Worm (Caenorhabditis elegans): Measurements from ENCODE around the gene dmsr-10.

Gene dmsr-10

DNA sequence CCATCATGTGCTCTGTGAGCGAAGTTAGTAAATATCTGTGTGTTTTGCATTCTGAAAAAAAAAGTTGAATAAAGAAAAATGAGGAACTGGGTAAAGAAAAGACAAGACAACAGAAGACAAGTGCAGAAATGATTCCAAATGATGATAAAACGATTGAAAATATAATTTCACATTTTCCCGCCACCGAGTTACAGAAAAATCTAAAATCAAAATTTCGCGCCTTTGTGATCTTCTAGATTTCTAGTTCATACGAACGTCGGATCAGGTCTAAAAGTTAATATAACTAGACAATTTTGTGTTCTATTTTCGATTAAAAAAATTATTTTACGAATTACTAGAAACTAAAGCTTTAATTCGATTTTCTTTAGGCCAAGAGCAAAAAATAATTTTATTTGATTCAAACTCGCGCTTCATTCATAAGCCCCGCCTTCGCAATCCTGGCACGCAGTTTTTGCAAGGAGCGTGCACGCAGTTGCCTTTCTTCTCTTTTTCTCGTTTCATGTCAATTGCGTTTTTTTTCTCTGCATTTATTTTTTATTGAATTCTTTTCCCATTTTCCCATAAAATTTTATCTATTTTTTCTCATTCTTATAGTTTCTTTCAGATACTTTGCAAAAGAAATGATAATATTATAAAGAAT, 16.8 kb downstream of the dmsr-10 start, which contains the start of the genes spn-4 and spe-39:
TSS of gene spn-4 (minus strand) at position 51 of the 640 bp plus-strand sequence.
TSS of gene spe-39 (plus strand) at position 599 of the 640 bp plus-strand sequence.
- TF ChIP-seq W03F9.2 (tag; optimal IDR thresholded peaks at IDR 0.05), result peak; percentile 75
- TF ChIP-seq him-1 (tag; optimal IDR thresholded peaks at IDR 0.05), result peak; percentile 48
- TF ChIP-seq dao-5 (tag; optimal IDR thresholded peaks at IDR 0.05), result no peak

DNA sequence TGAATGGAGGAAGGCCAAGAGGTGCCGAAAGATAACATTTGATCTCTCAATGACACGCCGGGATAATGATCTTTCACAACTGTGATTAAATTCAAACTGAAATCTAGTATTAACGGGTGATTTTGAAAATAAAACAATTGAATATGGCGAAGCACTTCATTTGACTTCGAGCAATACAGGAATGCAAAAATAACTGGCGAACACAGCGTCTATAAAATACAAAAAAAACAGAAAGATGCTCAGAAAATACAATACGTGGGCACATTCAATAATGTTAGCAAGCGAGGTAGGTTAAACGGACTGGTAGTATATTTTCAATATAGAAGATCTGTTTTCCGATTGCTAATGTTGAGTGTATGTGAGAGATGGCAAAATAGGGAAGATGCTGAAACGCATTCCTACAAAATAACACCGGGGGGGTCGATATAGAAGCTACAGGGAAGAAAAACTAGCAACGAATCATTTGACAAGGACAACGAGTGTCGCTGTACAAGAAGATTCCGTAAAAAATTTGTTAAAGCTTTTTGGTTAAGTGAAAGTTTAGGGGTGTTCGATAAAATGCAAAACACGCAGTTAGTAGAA, 18.6 kb downstream of the dmsr-10 start:
- TF ChIP-seq dao-5 (tag; optimal IDR thresholded peaks at IDR 0.05) (no peak), him-1 (tag; optimal IDR thresholded peaks at IDR 0.05) (no peak), W03F9.2 (tag; optimal IDR thresholded peaks at IDR 0.05) (no peak)

- TF ChIP-seq him-1 (tag; optimal IDR thresholded peaks at IDR 0.05) (no peak), dao-5 (tag; optimal IDR thresholded peaks at IDR 0.05) (no peak), W03F9.2 (tag; optimal IDR thresholded peaks at IDR 0.05) (no peak)
Measured at ce11 chrV:6782260-6782659, 19.5 kb downstream of the dmsr-10 start.

DNA sequence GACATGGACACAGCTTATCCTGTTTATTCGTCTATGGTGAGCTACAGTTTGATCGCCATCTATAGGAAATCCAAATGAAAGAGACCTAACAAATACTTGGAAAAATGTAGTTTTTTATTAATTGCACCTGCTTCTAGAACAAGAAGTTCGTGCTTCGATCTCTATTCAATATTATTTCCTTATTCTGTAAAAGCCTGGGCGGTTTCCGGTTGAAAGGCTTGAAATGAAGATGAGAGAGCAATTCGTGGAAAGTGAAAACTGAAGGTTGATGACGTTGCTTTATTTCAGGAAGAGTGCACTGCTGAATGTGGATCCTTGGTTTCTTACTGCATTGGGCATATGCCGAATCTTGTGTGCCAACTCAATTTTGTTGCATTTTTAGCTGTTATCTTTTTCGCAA, 21.1 kb downstream of the dmsr-10 start:
- TF ChIP-seq dao-5 (tag; optimal IDR thresholded peaks at IDR 0.05) (no peak), W03F9.2 (tag; optimal IDR thresholded peaks at IDR 0.05) (no peak), him-1 (tag; optimal IDR thresholded peaks at IDR 0.05) (no peak)

DNA sequence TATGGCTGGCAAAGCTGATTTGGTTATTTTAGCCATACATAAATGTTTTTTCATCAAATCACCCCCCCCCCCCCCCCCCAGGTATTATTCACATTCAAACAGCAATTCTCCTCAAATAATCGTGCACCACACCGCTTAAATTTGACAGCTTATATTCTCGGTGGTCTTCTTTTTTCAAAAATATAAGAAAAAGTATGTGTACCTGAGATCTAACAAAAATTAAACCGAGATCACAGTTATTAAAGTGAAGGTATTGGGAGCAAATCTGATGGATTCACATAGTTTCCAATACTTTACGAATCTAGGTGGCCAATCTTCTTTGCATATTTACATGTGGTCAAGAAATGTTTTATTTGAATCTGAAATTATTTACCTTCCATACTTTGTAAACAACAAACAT, 21.6 kb downstream of the dmsr-10 start, which contains the start of gene ZC404.15:
TSS of gene ZC404.15 (plus strand) at position 301 of the 400 bp plus-strand sequence.
- TF ChIP-seq W03F9.2 (tag; optimal IDR thresholded peaks at IDR 0.05), result no peak
- TF ChIP-seq dao-5 (tag; optimal IDR thresholded peaks at IDR 0.05), result no peak
- no peak for TF ChIP-seq him-1 (tag; optimal IDR thresholded peaks at IDR 0.05)

DNA sequence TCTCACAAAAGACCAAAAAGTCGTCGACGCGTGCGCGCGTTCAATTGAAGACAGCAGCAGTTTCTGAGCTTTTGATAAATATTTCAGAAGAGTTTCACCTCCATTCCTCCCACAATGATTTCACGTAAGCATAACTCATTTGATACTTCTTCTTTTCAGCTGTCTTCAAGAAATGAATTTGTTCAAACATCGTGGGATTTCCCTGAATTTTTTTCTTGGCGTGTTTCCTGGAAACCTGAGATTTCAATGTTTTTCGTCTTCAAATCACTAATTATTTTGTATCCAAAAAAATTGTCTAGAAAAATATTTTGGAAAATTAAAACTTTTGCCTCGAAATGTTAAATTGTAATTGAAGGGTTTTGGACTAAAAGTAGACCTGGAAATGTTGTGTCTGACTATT, 23.3 kb downstream of the dmsr-10 start:
- TF ChIP-seq dao-5 (tag; optimal IDR thresholded peaks at IDR 0.05), result no peak
- TF ChIP-seq W03F9.2 (tag; optimal IDR thresholded peaks at IDR 0.05), result no peak
- TF ChIP-seq him-1 (tag; optimal IDR thresholded peaks at IDR 0.05), result no peak

DNA sequence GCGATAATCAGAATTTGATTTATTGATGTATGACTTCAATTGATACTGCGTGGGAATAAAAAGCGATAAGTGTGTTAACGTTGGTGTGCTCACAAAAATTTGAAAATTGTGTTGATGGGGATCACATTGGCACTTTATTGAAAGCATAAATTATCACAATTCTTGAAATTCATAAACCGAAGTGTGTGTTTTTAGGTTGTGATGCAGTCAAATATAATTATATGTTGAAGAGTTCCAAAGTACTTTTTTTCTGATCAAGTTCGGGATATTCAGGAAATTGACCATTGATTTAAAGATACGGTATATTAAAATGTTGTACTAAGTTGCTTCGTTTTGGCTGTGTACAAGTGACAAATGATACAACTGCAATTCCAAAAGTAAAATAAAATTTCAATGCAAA, 26.0 kb downstream of the dmsr-10 start, which contains the start of gene srh-28:
TSS of gene srh-28 (minus strand) at position 101 of the 400 bp plus-strand sequence.
- no peak for TF ChIP-seq W03F9.2 (tag; optimal IDR thresholded peaks at IDR 0.05)
- TF ChIP-seq dao-5 (tag; optimal IDR thresholded peaks at IDR 0.05), result no peak
- TF ChIP-seq him-1 (tag; optimal IDR thresholded peaks at IDR 0.05), result no peak

DNA sequence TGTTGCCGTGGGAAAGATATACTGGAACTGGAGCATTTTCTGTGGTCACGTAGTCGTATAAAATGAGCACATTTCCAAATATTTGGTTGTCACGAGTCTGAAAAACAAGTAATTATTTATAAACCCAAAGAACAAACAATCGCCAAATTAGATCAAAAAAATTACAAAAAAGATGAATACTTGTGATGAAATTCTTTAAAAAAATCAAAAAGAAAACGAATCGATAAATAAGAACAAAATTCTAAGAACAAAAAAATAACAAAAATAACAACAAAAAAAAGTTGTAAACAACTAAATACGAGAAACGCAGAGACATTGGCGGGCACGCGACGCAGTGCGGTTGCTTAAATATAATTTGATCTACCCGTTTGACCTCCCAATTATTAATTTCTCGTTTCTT, 28.0 kb downstream of the dmsr-10 start, which contains the start of gene ZC404.16:
TSS of gene ZC404.16 (minus strand) at position 101 of the 400 bp plus-strand sequence.
- TF ChIP-seq W03F9.2 (tag; optimal IDR thresholded peaks at IDR 0.05) (no peak), dao-5 (tag; optimal IDR thresholded peaks at IDR 0.05) (no peak), him-1 (tag; optimal IDR thresholded peaks at IDR 0.05) (no peak)

DNA sequence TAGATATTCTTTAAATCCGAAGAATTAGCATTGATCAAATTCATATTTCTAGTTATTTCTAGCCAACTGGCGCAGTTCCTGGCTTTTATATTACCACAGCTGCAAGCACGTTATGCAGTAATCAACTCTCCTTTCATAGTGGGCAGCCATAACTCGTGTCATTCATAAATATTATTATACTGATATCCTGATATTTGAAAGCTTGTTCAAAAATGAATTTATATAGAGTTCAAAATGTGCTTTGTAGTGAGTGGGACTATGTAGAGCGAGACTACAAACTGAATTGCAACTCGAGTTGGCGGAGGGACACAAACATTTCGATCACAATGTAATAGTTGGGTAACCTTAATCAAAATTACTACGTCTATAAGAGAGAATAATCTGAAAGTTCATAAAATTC, 30.1 kb downstream of the dmsr-10 start, which contains the start of gene srh-30:
TSS of gene srh-30 (minus strand) at position 101 of the 400 bp plus-strand sequence.
- no peak for TF ChIP-seq dao-5 (tag; optimal IDR thresholded peaks at IDR 0.05)
- TF ChIP-seq him-1 (tag; optimal IDR thresholded peaks at IDR 0.05), result no peak
- TF ChIP-seq W03F9.2 (tag; optimal IDR thresholded peaks at IDR 0.05), result no peak

ce11 chrV:6769440-6769839, 32.3 kb downstream of the dmsr-10 start:
- TF ChIP-seq him-1 (tag; optimal IDR thresholded peaks at IDR 0.05) (no peak), W03F9.2 (tag; optimal IDR thresholded peaks at IDR 0.05) (no peak), dao-5 (tag; optimal IDR thresholded peaks at IDR 0.05) (no peak)

ce11 chrV:6768452-6768929, 33.3 kb downstream of the dmsr-10 start, which contains the start of the genes T25F10.1 and clik-1:
TSS of gene T25F10.1 (plus strand) at chrV:6768502.
TSS of gene clik-1 (minus strand) at chrV:6768732.
- no peak for TF ChIP-seq dao-5 (tag; optimal IDR thresholded peaks at IDR 0.05)
- TF ChIP-seq him-1 (tag; optimal IDR thresholded peaks at IDR 0.05), result no peak
- TF ChIP-seq W03F9.2 (tag; optimal IDR thresholded peaks at IDR 0.05), result no peak

ce11 chrV:6767576-6767975, 34.2 kb downstream of the dmsr-10 start:
- TF ChIP-seq him-1 (tag; optimal IDR thresholded peaks at IDR 0.05) (no peak), dao-5 (tag; optimal IDR thresholded peaks at IDR 0.05) (no peak), W03F9.2 (tag; optimal IDR thresholded peaks at IDR 0.05) (no peak)

ce11 chrV:6764972-6765371, 36.8 kb downstream of the dmsr-10 start, which contains the start of gene bbs-8:
TSS of gene bbs-8 (minus strand) at chrV:6765072.
- TF ChIP-seq W03F9.2 (tag; optimal IDR thresholded peaks at IDR 0.05), result no peak
- TF ChIP-seq him-1 (tag; optimal IDR thresholded peaks at IDR 0.05), result no peak
- no peak for TF ChIP-seq dao-5 (tag; optimal IDR thresholded peaks at IDR 0.05)

- TF ChIP-seq dao-5 (tag; optimal IDR thresholded peaks at IDR 0.05) (no peak), W03F9.2 (tag; optimal IDR thresholded peaks at IDR 0.05) (no peak), him-1 (tag; optimal IDR thresholded peaks at IDR 0.05) (no peak)
Measured at ce11 chrV:6762361-6762760, 39.4 kb downstream of the dmsr-10 start, which contains the start of gene T25F10.4. TSS of gene T25F10.4 (minus strand) at chrV:6762461.
